Fruit fly (Drosophila melanogaster) whole organism: ENCODE measurements around the gene RpL36A.

Experiments
- CG8478 ChIP-seq: fragments of >200 bp; optimal IDR thresholded peaks from 2 replicates; lab custom pipeline; 2018; ENCODE audit warnings: inconsistent platforms
- EcR ChIP-seq, 2 experiments: fragments of >200 bp; optimal IDR thresholded peaks; 2 replicates each; lab custom pipeline; 2017; ENCODE audit warnings: missing biosample characterization in 2 of 2, missing genetic modification characterization in 2 of 2, missing genetic modification reagents in 2 of 2
- pan ChIP-seq: fragments of >200 bp; optimal IDR thresholded peaks from 2 replicates; lab custom pipeline; 2017
- psq ChIP-seq: fragments of >200 bp; optimal IDR thresholded peaks from 2 replicates; lab custom pipeline; 2017
- usp ChIP-seq: fragments of >200 bp; optimal IDR thresholded peaks from 2 replicates; lab custom pipeline; 2017; ENCODE audit warnings: missing biosample characterization, missing genetic modification characterization, mixed read lengths

DNA sequence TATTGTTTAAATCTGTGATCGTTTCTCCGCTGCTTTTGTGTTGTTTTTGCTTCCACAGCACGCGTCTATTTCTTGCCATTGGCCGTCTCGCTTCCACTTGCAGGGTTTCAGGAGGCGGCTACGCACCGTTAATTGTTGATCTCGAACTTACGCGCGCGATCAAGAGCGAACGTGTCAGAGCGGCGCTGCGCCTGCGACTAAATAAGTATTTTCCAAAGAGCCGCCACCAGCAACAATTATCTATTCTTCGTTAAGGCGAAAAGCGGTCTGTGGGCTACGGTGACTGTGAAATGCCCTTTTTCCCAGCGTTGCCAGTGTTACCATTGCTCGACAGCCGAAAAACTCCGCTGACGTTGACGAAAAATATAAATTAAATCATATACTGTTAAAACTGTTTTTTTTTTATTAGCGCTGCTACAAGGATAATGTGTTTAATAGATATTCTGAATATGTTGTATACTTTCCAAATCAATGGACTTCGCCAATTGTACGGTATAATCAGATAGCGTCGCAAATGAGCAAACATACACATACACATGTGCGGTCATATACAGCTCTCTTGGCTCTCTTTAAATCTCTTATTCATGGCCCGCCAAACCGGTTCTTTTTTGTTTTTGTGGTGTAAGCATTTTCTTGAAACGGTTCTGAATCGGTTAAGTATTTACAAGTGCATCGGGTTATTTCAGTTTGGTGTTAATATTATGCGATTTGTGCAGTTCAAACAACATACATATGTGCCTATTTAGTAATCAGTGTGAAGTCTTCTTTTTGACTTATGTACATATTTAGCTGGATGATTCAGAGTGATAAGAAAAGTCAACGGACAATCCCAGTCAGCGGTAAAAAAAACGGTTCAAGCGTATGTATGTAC is 48.5 kb downstream of the RpL36A start, which contains the start of gene pes:
- TF ChIP-seq usp (GFP tag; lab: Kevin White, UChicago) (no peak), psq (lab: Kevin White, UChicago) (no peak), CG8478 (no peak), pan (lab: Kevin White, UChicago) (no peak), EcR (GFP tag; optimal IDR thresholded peaks at IDR 0.05; lab: Kevin White, UChicago) (no peak)
